Fruit fly (Drosophila melanogaster) whole organism: ENCODE results near the gene Fancl.

Experiments used
- CG8478 ChIP-seq: fragments of >200 bp; optimal IDR thresholded peaks from 2 replicates; lab custom pipeline; 2018; ENCODE audit warnings: inconsistent platforms
- pan ChIP-seq: fragments of >200 bp; optimal IDR thresholded peaks from 2 replicates; lab custom pipeline; 2017
- psq ChIP-seq: fragments of >200 bp; optimal IDR thresholded peaks from 2 replicates; lab custom pipeline; 2017

DNA sequence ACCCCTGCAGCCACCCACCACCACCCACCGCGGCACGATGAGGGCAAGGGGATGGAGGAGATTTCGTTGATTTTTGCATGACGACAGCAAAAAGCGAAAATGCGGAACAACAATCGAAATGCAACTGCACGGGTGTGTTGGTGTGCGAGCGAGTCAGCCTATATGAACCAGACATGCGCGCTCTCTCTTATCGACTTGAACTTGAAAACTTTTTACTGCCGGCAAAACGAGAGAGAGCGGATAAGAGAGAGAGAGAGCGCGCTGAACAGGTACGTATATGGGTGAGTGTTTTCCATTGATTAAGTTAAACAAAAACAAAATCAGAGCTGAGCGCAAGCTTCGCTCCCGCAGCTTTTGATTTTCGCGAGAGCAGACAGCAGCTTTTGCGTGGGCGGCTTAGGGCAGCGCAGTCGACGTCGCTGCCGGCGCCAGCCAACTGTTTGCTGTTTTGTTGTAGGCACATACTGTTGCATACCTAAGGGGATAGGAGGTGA is 36.5 kb upstream of the Fancl start:
- TF ChIP-seq CG8478 (lab: Kevin White, UChicago) = peak; percentile 62
- TF ChIP-seq psq (lab: Kevin White, UChicago) = no peak
- TF ChIP-seq pan (lab: Kevin White, UChicago) = no peak
